Worm (Caenorhabditis elegans) whole organism, L4/young adult: ENCODE data around the gene C17C3.11.

Experiments
- dao-5 ChIP-seq: sonication (generic microtip); optimal IDR thresholded peaks from 2 replicates; lab custom pipeline; 2016; ENCODE audit warnings: missing genotype, missing genetic modification characterization, moderate library complexity, missing compliant biosample characterization
- him-1 ChIP-seq: sonication (generic microtip); optimal IDR thresholded peaks from 2 replicates; lab custom pipeline; 2016; ENCODE audit warnings: missing genotype, missing genetic modification reagents, missing genetic modification characterization, missing compliant biosample characterization

DNA sequence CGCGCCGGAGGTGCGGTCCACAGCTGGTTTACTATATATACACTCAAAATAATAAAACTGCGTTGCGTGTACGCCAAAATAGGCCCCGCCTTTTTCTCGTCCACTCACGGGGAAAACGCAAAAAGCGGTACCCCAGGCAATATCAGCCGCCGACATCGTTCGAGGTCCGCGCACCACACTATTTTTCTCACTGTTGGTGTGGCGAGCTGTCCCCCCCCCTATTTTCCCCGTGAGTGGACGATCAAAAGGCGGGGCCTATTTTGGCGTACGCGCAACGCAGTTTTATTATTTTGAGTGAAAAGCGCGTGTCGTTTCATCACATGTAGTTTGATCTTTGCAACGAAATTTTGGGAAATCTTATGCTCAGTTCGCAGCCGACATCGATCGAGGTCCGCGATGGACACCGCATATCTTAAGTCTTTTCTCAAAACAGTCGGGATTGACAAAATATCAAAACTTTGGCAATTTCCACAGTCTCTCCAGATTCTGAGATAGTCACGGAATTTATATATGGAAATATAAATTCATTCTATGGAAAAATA lies 27.5 kb downstream of the C17C3.11 start:
- no peak for TF ChIP-seq dao-5 (tag; lab: Kevin White, UChicago)
- no peak for TF ChIP-seq him-1 (tag; lab: Kevin White, UChicago)
